Fruit fly (Drosophila melanogaster) whole organism, embryonic: ENCODE results near the gene Pits.

Source experiments
- Aef1 ChIP-seq: fragments of 200-800 bp; sonication (Bioruptor generic); IDR thresholded peaks from 3 replicates; pipeline ENCODE4 v1.3.6; 2022; ENCODE audit warnings: missing biosample characterization, missing genetic modification characterization
- CG1024 ChIP-seq: fragments of 200-800 bp; sonication (Bioruptor generic); IDR thresholded peaks from 2 replicates; pipeline ENCODE4 v1.3.6; 2022; ENCODE audit warnings: missing biosample characterization, missing genetic modification characterization
- CG10366 ChIP-seq: fragments of 200-800 bp; sonication (Bioruptor generic); IDR thresholded peaks from 2 replicates; pipeline ENCODE4 v1.3.6; 2022; ENCODE audit warnings: missing biosample characterization, missing genetic modification characterization
- CG11560 ChIP-seq: fragments of 200-800 bp; sonication (Bioruptor generic); IDR thresholded peaks from 3 replicates; pipeline ENCODE4 v1.3.6; 2022; ENCODE audit warnings: missing biosample characterization, missing genetic modification characterization
- CG11695 ChIP-seq: fragments of 200-800 bp; sonication (Bioruptor generic); IDR thresholded peaks from 3 replicates; pipeline ENCODE4 v1.3.6; 2022; ENCODE audit warnings: missing biosample characterization, missing genetic modification characterization
- CG12104 ChIP-seq: fragments of 200-800 bp; sonication (Bioruptor generic); optimal IDR thresholded peaks from 3 replicates; lab custom pipeline; 2016; ENCODE audit warnings: missing biosample characterization, missing genetic modification characterization
- CG12236 ChIP-seq: fragments of 200-800 bp; sonication (Bioruptor generic); optimal IDR thresholded peaks from 2 replicates; lab custom pipeline; 2016; ENCODE audit warnings: missing biosample characterization, missing genetic modification characterization
- CG12659 ChIP-seq: fragments of 200-800 bp; sonication (Bioruptor generic); optimal IDR thresholded peaks from 3 replicates; lab custom pipeline; 2017; ENCODE audit warnings: mild to moderate bottlenecking, missing biosample characterization, missing genetic modification reagents, missing genetic modification characterization
- CG14965 ChIP-seq: fragments of 200-800 bp; sonication (Bioruptor generic); optimal IDR thresholded peaks from 2 replicates; lab custom pipeline; 2016; ENCODE audit warnings: missing biosample characterization, missing genetic modification characterization, borderline replicate concordance
- CG1647 ChIP-seq: fragments of 200-800 bp; sonication (Bioruptor generic); optimal IDR thresholded peaks from 3 replicates; lab custom pipeline; 2016; ENCODE audit warnings: missing biosample characterization, missing genetic modification characterization
- CG16779 ChIP-seq: fragments of 200-800 bp; sonication (Bioruptor generic); IDR thresholded peaks from 2 replicates; pipeline ENCODE4 v1.3.6; 2022; ENCODE audit warnings: missing biosample characterization, missing genetic modification characterization
- CG2129 ChIP-seq: fragments of 200-800 bp; sonication (Bioruptor generic); IDR thresholded peaks from 2 replicates; pipeline ENCODE4 v1.3.6; 2022; ENCODE audit warnings: missing biosample characterization, missing genetic modification characterization; ENCODE audit not compliant: partially characterized antibody
- CG42726 ChIP-seq: fragments of 200-800 bp; sonication (Bioruptor generic); IDR thresholded peaks from 2 replicates; pipeline ENCODE4 v1.3.6; 2022; ENCODE audit warnings: missing biosample characterization, missing genetic modification characterization; ENCODE audit not compliant: partially characterized antibody
- CG5180 ChIP-seq: fragments of 200-800 bp; sonication (Bioruptor generic); optimal IDR thresholded peaks from 3 replicates; lab custom pipeline; 2017; ENCODE audit warnings: missing biosample characterization, missing genetic modification characterization, mild to moderate bottlenecking, moderate library complexity, missing genetic modification reagents
- CG7839 ChIP-seq: fragments of 200-800 bp; sonication (Bioruptor generic); optimal IDR thresholded peaks from 3 replicates; lab custom pipeline; 2018; ENCODE audit warnings: missing biosample characterization, mild to moderate bottlenecking, missing genetic modification characterization, moderate library complexity
- CG9609 ChIP-seq: fragments of 200-800 bp; sonication (Bioruptor generic); optimal IDR thresholded peaks from 3 replicates; lab custom pipeline; 2016; ENCODE audit warnings: missing biosample characterization, missing genetic modification characterization
- Fer2 ChIP-seq: fragments of 200-800 bp; sonication (Bioruptor generic); optimal IDR thresholded peaks from 2 replicates; lab custom pipeline; 2018; ENCODE audit warnings: missing biosample characterization, mild to moderate bottlenecking, missing genetic modification characterization, moderate library complexity
- Hey ChIP-seq: fragments of 200-800 bp; sonication (Bioruptor generic); optimal IDR thresholded peaks from 3 replicates; lab custom pipeline; 2018; ENCODE audit warnings: missing biosample characterization, mild to moderate bottlenecking, missing genetic modification characterization
- MBD-R2 ChIP-seq: fragments of 200-800 bp; sonication (Bioruptor generic); IDR thresholded peaks from 2 replicates; pipeline ENCODE4 v1.3.6; 2022; ENCODE audit warnings: missing biosample characterization, missing genetic modification characterization
- MESR4 ChIP-seq: fragments of 200-800 bp; sonication (Bioruptor generic); optimal IDR thresholded peaks from 2 replicates; lab custom pipeline; 2018; ENCODE audit warnings: missing biosample characterization, mild to moderate bottlenecking, missing genetic modification characterization, moderate library complexity
- MTF-1 ChIP-seq: fragments of 200-800 bp; sonication (Bioruptor generic); optimal IDR thresholded peaks from 2 replicates; lab custom pipeline; 2018; ENCODE audit warnings: missing biosample characterization, mild to moderate bottlenecking, missing genetic modification characterization, borderline replicate concordance
- NC2α ChIP-seq: fragments of 200-800 bp; sonication (Bioruptor generic); optimal IDR thresholded peaks from 2 replicates; lab custom pipeline; 2016; ENCODE audit warnings: missing biosample characterization, missing genetic modification characterization
- Oli ChIP-seq: fragments of 200-800 bp; sonication (Bioruptor generic); optimal IDR thresholded peaks from 2 replicates; lab custom pipeline; 2018; ENCODE audit warnings: missing biosample characterization, mild to moderate bottlenecking, missing genetic modification characterization, moderate library complexity
- Opbp ChIP-seq: fragments of 200-800 bp; sonication (Bioruptor generic); IDR thresholded peaks from 3 replicates; pipeline ENCODE4 v1.3.6; 2022; ENCODE audit warnings: missing biosample characterization, missing genetic modification characterization; ENCODE audit not compliant: partially characterized antibody
- Rx ChIP-seq: fragments of 200-800 bp; sonication (Bioruptor generic); IDR thresholded peaks from 2 replicates; pipeline ENCODE4 v1.3.6; 2022; ENCODE audit warnings: missing biosample characterization, missing genetic modification characterization
- Taf1 ChIP-seq: fragments of 200-800 bp; sonication (Bioruptor generic); IDR thresholded peaks from 2 replicates; pipeline ENCODE4 v1.3.6; 2022; ENCODE audit warnings: missing biosample characterization, missing genetic modification characterization
- Trl ChIP-seq, 3 experiments: fragments of >200 bp in 2 of 3; fragments of 200-800 bp in 1 of 3; sonication (Bioruptor generic) in 1 of 3; optimal IDR thresholded peaks; 2 replicates in 1 of 3; 3 replicates in 2 of 3; lab custom pipeline; 2016 to 2017; ENCODE audit warnings: missing biosample characterization in 1 of 3, missing genetic modification characterization in 1 of 3
- ac ChIP-seq: fragments of 200-800 bp; sonication (Bioruptor generic); optimal IDR thresholded peaks from 3 replicates; lab custom pipeline; 2017; ENCODE audit warnings: missing biosample characterization, mild to moderate bottlenecking, missing genetic modification characterization
- br ChIP-seq: fragments of >200 bp; optimal IDR thresholded peaks from 2 replicates; lab custom pipeline; 2017
- dan ChIP-seq: fragments of 200-800 bp; sonication (Bioruptor generic); IDR thresholded peaks from 2 replicates; pipeline ENCODE4 v1.3.6; 2022; ENCODE audit warnings: missing biosample characterization, missing genetic modification characterization
- danr ChIP-seq: fragments of 200-800 bp; sonication (Bioruptor generic); IDR thresholded peaks from 2 replicates; pipeline ENCODE4 v1.3.6; 2022; ENCODE audit warnings: missing biosample characterization, missing genetic modification characterization
- eyg ChIP-seq: fragments of 200-800 bp; sonication (Bioruptor generic); optimal IDR thresholded peaks from 3 replicates; lab custom pipeline; 2016; ENCODE audit warnings: missing biosample characterization, missing genetic modification characterization
- fd102C ChIP-seq: fragments of 200-800 bp; sonication (Bioruptor generic); optimal IDR thresholded peaks from 2 replicates; lab custom pipeline; 2018; ENCODE audit warnings: missing biosample characterization, mild to moderate bottlenecking, missing genetic modification characterization, moderate library complexity
- grau ChIP-seq: fragments of 200-800 bp; optimal IDR thresholded peaks from 3 replicates; lab custom pipeline; 2019; ENCODE audit warnings: missing biosample characterization, mild to moderate bottlenecking, missing genetic modification characterization, moderate library complexity
- lola ChIP-seq, 3 experiments: fragments of >200 bp in 2 of 3; fragments of 200-800 bp in 1 of 3; sonication (Bioruptor generic) in 1 of 3; optimal IDR thresholded peaks; 2 replicates each; lab custom pipeline; 2017 to 2019; ENCODE audit warnings: missing biosample characterization in 3 of 3, missing genetic modification characterization in 3 of 3, mild to moderate bottlenecking in 1 of 3, moderate library complexity in 1 of 3
- nerfin-1 ChIP-seq: fragments of 200-800 bp; sonication (Bioruptor generic); optimal IDR thresholded peaks from 3 replicates; lab custom pipeline; 2019; ENCODE audit warnings: missing biosample characterization, mild to moderate bottlenecking, missing genetic modification characterization, moderate library complexity
- onecut ChIP-seq: fragments of 200-800 bp; sonication (Bioruptor generic); IDR thresholded peaks from 2 replicates; pipeline ENCODE4 v1.3.6; 2022; ENCODE audit warnings: missing biosample characterization, missing genetic modification characterization
- prd ChIP-seq, 3 experiments: fragments of >200 bp in 2 of 3; fragments of 200-800 bp in 1 of 3; sonication (Bioruptor generic) in 1 of 3; optimal IDR thresholded peaks in 2 of 3; IDR thresholded peaks in 1 of 3; 2 replicates in 2 of 3; 3 replicates in 1 of 3; pipeline versions ENCODE4 v1.3.6 to Lab custom; 2017 to 2022; ENCODE audit warnings: missing biosample characterization in 1 of 3, missing genetic modification characterization in 1 of 3
- sc ChIP-seq, 3 experiments: fragments of >200 bp in 2 of 3; fragments of 200-800 bp in 1 of 3; sonication (Bioruptor generic) in 1 of 3; optimal IDR thresholded peaks; 2 replicates in 2 of 3; 3 replicates in 1 of 3; lab custom pipeline; 2017; ENCODE audit warnings: mild to moderate bottlenecking in 1 of 3, missing biosample characterization in 1 of 3, missing genetic modification characterization in 1 of 3, missing genetic modification reagents in 1 of 3
- shn ChIP-seq: fragments of 200-800 bp; sonication (Bioruptor generic); optimal IDR thresholded peaks from 3 replicates; lab custom pipeline; 2016; ENCODE audit warnings: missing biosample characterization, missing genetic modification characterization
- sisA ChIP-seq: fragments of 200-800 bp; sonication (Bioruptor generic); IDR thresholded peaks from 2 replicates; pipeline ENCODE4 v1.3.6; 2022; ENCODE audit warnings: missing biosample characterization, missing genetic modification characterization
- sqz ChIP-seq: fragments of 200-800 bp; sonication (Bioruptor generic); optimal IDR thresholded peaks from 3 replicates; lab custom pipeline; 2018; ENCODE audit warnings: missing biosample characterization, mild to moderate bottlenecking, missing genetic modification characterization
- tio ChIP-seq: fragments of 200-800 bp; sonication (Bioruptor generic); optimal IDR thresholded peaks from 2 replicates; lab custom pipeline; 2017; ENCODE audit warnings: missing biosample characterization, missing genetic modification characterization, inconsistent platforms
- unc-4 ChIP-seq: fragments of 200-800 bp; sonication (Bioruptor generic); IDR thresholded peaks from 2 replicates; pipeline ENCODE4 v1.3.6; 2022; ENCODE audit warnings: missing biosample characterization, missing genetic modification characterization; ENCODE audit not compliant: partially characterized antibody
- unpg ChIP-seq: fragments of 200-800 bp; sonication (Bioruptor generic); optimal IDR thresholded peaks from 3 replicates; lab custom pipeline; 2018; ENCODE audit warnings: missing biosample characterization, mild to moderate bottlenecking, missing genetic modification characterization, moderate library complexity
- zen ChIP-seq: fragments of 200-800 bp; sonication (Bioruptor generic); optimal IDR thresholded peaks from 3 replicates; lab custom pipeline; 2018; ENCODE audit warnings: missing biosample characterization, mild to moderate bottlenecking, missing genetic modification characterization, moderate library complexity
- zfh2 ChIP-seq: fragments of 200-800 bp; sonication (Bioruptor generic); optimal IDR thresholded peaks from 2 replicates; lab custom pipeline; 2016; ENCODE audit warnings: missing biosample characterization, missing genetic modification characterization

The Pits gene

dm6 chrX:12631317-12632156, 48.5 kb upstream of the Pits start, which contains the start of gene Tomosyn (continued):
- TF ChIP-seq nerfin-1 (peak; percentile 96), dan (no peak), Aef1 (GFP tag; lab: Robert Waterston, UW) (no peak), onecut (GFP tag; lab: Robert Waterston, UW) (no peak), CG16779 (GFP tag; lab: Robert Waterston, UW) (no peak), shn (GFP tag; lab: Kevin White, UChicago) (no peak), unpg (GFP tag; lab: Kevin White, UChicago) (peak; percentile 48), grau (tag; lab: Kevin White, UChicago) (peak; percentile 54), MBD-R2 (GFP tag; lab: Robert Waterston, UW) (peak; percentile 72), sisA (GFP tag; lab: Robert Waterston, UW) (no peak), CG7839 (peak; percentile 52), Oli (tag; lab: Kevin White, UChicago) (no peak), prd (optimal IDR thresholded peaks at IDR 0.05; lab: Kevin White, UChicago) (no peak), prd (GFP tag; IDR thresholded peaks at IDR 0.05; lab: Robert Waterston, UW) (peak; percentile 41; the same call in 1 of the 3 replicates), CG10366 (0 out of 2 replicates have a peak, but pooled peaks have one; percentile 11), CG9609 (GFP tag; lab: Kevin White, UChicago) (no peak), Fer2 (tag; lab: Kevin White, UChicago) (peak; percentile 3), unc-4 (GFP tag; lab: Robert Waterston, UW) (peak; percentile 74), zen (peak; percentile 20), sc (optimal IDR thresholded peaks at IDR 0.05; lab: Kevin White, UChicago) (no peak), sc (GFP tag; optimal IDR thresholded peaks at IDR 0.05; lab: Kevin White, UChicago) (no peak), CG12236 (GFP tag; lab: Kevin White, UChicago) (no peak), CG12104 (GFP tag; lab: Kevin White, UChicago) (peak; percentile 0), CG5180 (GFP tag; lab: Kevin White, UChicago) (no peak), Hey (tag; lab: Kevin White, UChicago) (no peak), tio (no peak), CG42726 (GFP tag; lab: Robert Waterston, UW) (no peak), CG11560 (tag; lab: Robert Waterston, UW) (no peak), ac (GFP tag; lab: Kevin White, UChicago) (no peak), Trl (optimal IDR thresholded peaks at IDR 0.05; lab: Kevin White, UChicago) (no peak), Trl (GFP tag; optimal IDR thresholded peaks at IDR 0.05; lab: Kevin White, UChicago) (peak; percentile 23), CG1024 (GFP tag; lab: Robert Waterston, UW) (no peak), Taf1 (no peak), MESR4 (GFP tag; lab: Kevin White, UChicago) (peak; percentile 70), sqz (GFP tag; lab: Kevin White, UChicago) (no peak), lola (GFP tag; optimal IDR thresholded peaks at IDR 0.05; lab: Kevin White, UChicago) (peak in 1 of 3 experiments; percentile 24), MTF-1 (GFP tag; lab: Kevin White, UChicago) (no peak), CG14965 (no peak), danr (GFP tag; lab: Robert Waterston, UW) (no peak), CG12659 (GFP tag; lab: Kevin White, UChicago) (peak; percentile 66), zfh2 (peak; percentile 46), CG11695 (GFP tag; lab: Robert Waterston, UW) (no peak), Rx (no peak), fd102C (GFP tag; lab: Kevin White, UChicago) (no peak), NC2α (GFP tag; lab: Kevin White, UChicago) (no peak), CG1647 (no peak), CG2129 (GFP tag; lab: Robert Waterston, UW) (peak; percentile 33; the same call in 1 of the 2 replicates), Opbp (GFP tag; lab: Robert Waterston, UW) (peak; percentile 80), br (lab: Kevin White, UChicago) (no peak), eyg (no peak)
